Fruit fly (Drosophila melanogaster): Measurements from ENCODE around the gene TyrR.

TyrR gene

DNA sequence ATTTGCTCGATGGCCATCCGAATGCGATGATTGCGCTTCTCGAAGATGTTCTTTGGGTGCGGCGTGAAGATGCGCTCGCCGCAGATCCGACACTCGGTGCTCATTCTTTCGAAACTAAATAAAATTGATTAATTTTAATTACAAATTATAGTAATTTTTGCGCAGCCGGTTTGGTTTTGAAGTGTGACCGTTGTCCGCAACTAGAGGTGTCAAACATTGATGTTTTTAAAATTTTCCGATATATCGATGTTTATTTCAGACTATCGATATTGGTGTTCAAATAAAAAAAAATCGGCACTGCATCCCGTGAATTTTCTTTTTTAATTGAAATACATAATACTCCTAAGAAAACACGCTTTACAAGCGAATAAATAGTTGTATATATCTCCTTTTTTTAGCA, 46.0 kb upstream of the TyrR start, which contains the start of gene Odj (continued):
- TF ChIP-seq B-H2 (GFP tag; optimal IDR thresholded peaks at IDR 0.05) (peak; percentile 31), CG12155 (GFP tag; optimal IDR thresholded peaks at IDR 0.05) (no peak), CG1024 (GFP tag; IDR thresholded peaks at IDR 0.05) (no peak), cad (GFP tag; optimal IDR thresholded peaks at IDR 0.05) (no peak), z (GFP tag; IDR thresholded peaks at IDR 0.05) (no peak), exex (tag; optimal IDR thresholded peaks at IDR 0.05) (no peak), CG12744 (GFP tag; optimal IDR thresholded peaks at IDR 0.05) (peak; percentile 23), Bteb2 (GFP tag; optimal IDR thresholded peaks at IDR 0.05) (no peak), Hmr (GFP tag; optimal IDR thresholded peaks at IDR 0.05) (no peak), chn (GFP tag; optimal IDR thresholded peaks at IDR 0.05) (no peak), CkIIα-i1 (GFP tag; IDR thresholded peaks at IDR 0.05) (no peak), fru (optimal IDR thresholded peaks at IDR 0.05) (no peak), CG15269 (tag; optimal IDR thresholded peaks at IDR 0.05) (no peak), dmrt99B (tag; optimal IDR thresholded peaks at IDR 0.05) (no peak), seq (GFP tag; IDR thresholded peaks at IDR 0.05) (no peak), CG11723 (GFP tag; optimal IDR thresholded peaks at IDR 0.05) (no peak), Poxn (GFP tag; IDR thresholded peaks at IDR 0.05) (no peak), Sin3A (optimal IDR thresholded peaks at IDR 0.05) (no peak), Ets65A (GFP tag) (no peak), CG13296 (GFP tag; optimal IDR thresholded peaks at IDR 0.05) (no peak), CG9932 (GFP tag; IDR thresholded peaks at IDR 0.05) (peak; percentile 64), Mad (GFP tag; optimal IDR thresholded peaks at IDR 0.05) (no peak), Eip74EF (GFP tag; optimal IDR thresholded peaks at IDR 0.05) (no peak), CG33213 (GFP tag; optimal IDR thresholded peaks at IDR 0.05) (no peak), Mrtf (GFP tag; IDR thresholded peaks at IDR 0.05) (no peak), CG13775 (GFP tag; optimal IDR thresholded peaks at IDR 0.05) (no peak), croc (GFP tag; conservative IDR thresholded peaks at IDR 0.05) (no peak), CG14050 (GFP tag; IDR thresholded peaks at IDR 0.05) (no peak), CG15073 (GFP tag; optimal IDR thresholded peaks at IDR 0.05) (no peak), Max (GFP tag; optimal IDR thresholded peaks at IDR 0.05) (no peak), CG4730 (GFP tag; IDR thresholded peaks at IDR 0.05) (no peak), pb (GFP tag; optimal IDR thresholded peaks at IDR 0.05) (no peak), CG12659 (GFP tag; optimal IDR thresholded peaks at IDR 0.05) (peak; percentile 63), CG31441 (GFP tag; IDR thresholded peaks at IDR 0.05) (no peak), dm (GFP tag; optimal IDR thresholded peaks at IDR 0.05) (no peak), sna (GFP tag; IDR thresholded peaks at IDR 0.05; ENCODE audit: partially characterized antibody) (peak; percentile 93), CG1832 (GFP tag; optimal IDR thresholded peaks at IDR 0.05) (no peak), org-1 (GFP tag; optimal IDR thresholded peaks at IDR 0.05) (no peak), Sry-δ (GFP tag; optimal IDR thresholded peaks at IDR 0.05) (peak; percentile 91), bowl (GFP tag; IDR thresholded peaks at IDR 0.05) (no peak), pum (GFP tag; optimal IDR thresholded peaks at IDR 0.05) (no peak), ewg (GFP tag; optimal IDR thresholded peaks at IDR 0.05) (peak; percentile 52), CG8944 (GFP tag; optimal IDR thresholded peaks at IDR 0.05) (no peak), sisA (GFP tag; IDR thresholded peaks at IDR 0.05) (no peak), BEAF-32 (GFP tag; optimal IDR thresholded peaks at IDR 0.05) (peak; percentile 92), crol (GFP tag; IDR thresholded peaks at IDR 0.05) (no peak), Nf-YB (GFP tag; optimal IDR thresholded peaks at IDR 0.05) (no peak), CG15514 (GFP tag; optimal IDR thresholded peaks at IDR 0.05) (peak; percentile 25), CG11093 (GFP tag; IDR thresholded peaks at IDR 0.05) (no peak), nerfin-1 (tag; optimal IDR thresholded peaks at IDR 0.05) (no peak), CG3847 (GFP tag; IDR thresholded peaks at IDR 0.05) (peak; percentile 39; the same call in 1 of the 2 replicates), CG1792 (GFP tag; optimal IDR thresholded peaks at IDR 0.05) (no peak), PHDP (tag; optimal IDR thresholded peaks at IDR 0.05) (peak; percentile 28)

All from whole organism, embryonic.